Worm (Caenorhabditis elegans) whole organism, mixed stage, embryonic: Measurements from ENCODE around the gene F13E9.5.

Experiments used
- bed-3 ChIP-seq: fragments of 200-800 bp; sonication (Bioruptor generic); optimal IDR thresholded peaks from 3 replicates; lab custom pipeline; 2018; ENCODE audit warnings: mild to moderate bottlenecking, missing genetic modification characterization, moderate library complexity, missing compliant biosample characterization
- flh-1 ChIP-seq: fragments of 200-800 bp; sonication (Bioruptor generic); optimal IDR thresholded peaks from 2 replicates; lab custom pipeline; 2018; ENCODE audit warnings: mild to moderate bottlenecking, missing genetic modification characterization, moderate library complexity, missing compliant biosample characterization
- nhr-2 ChIP-seq: fragments of 150-350 bp; optimal IDR thresholded peaks from 2 replicates; lab custom pipeline; 2014; ENCODE audit warnings: missing biosample characterization, missing genetic modification characterization
- unc-120 ChIP-seq: sonication (generic microtip); optimal IDR thresholded peaks from 2 replicates; lab custom pipeline; 2017; ENCODE audit warnings: missing genetic modification characterization, missing compliant biosample characterization; ENCODE audit not compliant: poor library complexity, severe bottlenecking

ce11 chrIV:10885915-10886314 is 1.8 kb upstream of the F13E9.5 start, which contains the start of gene srlf-11:
- TF ChIP-seq unc-120 (no peak), flh-1 (GFP tag; lab: Kevin White, UChicago) (no peak), nhr-2 (tag; lab: Kevin White, UChicago) (no peak), bed-3 (GFP tag; lab: Kevin White, UChicago) (no peak)
